Fruit fly (Drosophila melanogaster) whole organism, embryonic: ENCODE results near the gene Sb.

Source experiments
- CG10654 ChIP-seq: fragments of 200-800 bp; sonication (Bioruptor generic); optimal IDR thresholded peaks from 2 replicates; lab custom pipeline; 2016; ENCODE audit warnings: missing biosample characterization, missing genetic modification characterization
- CG10979 ChIP-seq: fragments of 200-800 bp; sonication (Bioruptor generic); optimal IDR thresholded peaks from 2 replicates; lab custom pipeline; 2018; ENCODE audit warnings: missing biosample characterization, mild to moderate bottlenecking, missing genetic modification characterization, moderate library complexity
- CG11093 ChIP-seq: fragments of 200-800 bp; sonication (Bioruptor generic); IDR thresholded peaks from 3 replicates; pipeline ENCODE4 v1.3.6; 2022; ENCODE audit warnings: missing biosample characterization, missing genetic modification characterization
- CG11695 ChIP-seq: fragments of 200-800 bp; sonication (Bioruptor generic); IDR thresholded peaks from 3 replicates; pipeline ENCODE4 v1.3.6; 2022; ENCODE audit warnings: missing biosample characterization, missing genetic modification characterization
- CG12071 ChIP-seq: fragments of 200-800 bp; sonication (Bioruptor generic); optimal IDR thresholded peaks from 3 replicates; lab custom pipeline; 2018; ENCODE audit warnings: missing biosample characterization, mild to moderate bottlenecking, missing genetic modification characterization
- CG12155 ChIP-seq: fragments of 200-800 bp; sonication (Bioruptor generic); optimal IDR thresholded peaks from 3 replicates; lab custom pipeline; 2016; ENCODE audit warnings: missing biosample characterization, missing genetic modification characterization
- CG1529 ChIP-seq: fragments of 200-800 bp; sonication (Bioruptor generic); optimal IDR thresholded peaks from 3 replicates; lab custom pipeline; 2018; ENCODE audit warnings: missing biosample characterization, missing genetic modification characterization
- CG15514 ChIP-seq: fragments of 200-800 bp; sonication (Bioruptor generic); optimal IDR thresholded peaks from 3 replicates; lab custom pipeline; 2017; ENCODE audit warnings: missing biosample characterization, missing genetic modification characterization, mild to moderate bottlenecking, moderate library complexity, missing genetic modification reagents
- CG17361 ChIP-seq: fragments of 200-800 bp; sonication (Bioruptor generic); IDR thresholded peaks from 3 replicates; pipeline ENCODE4 v1.3.6; 2022; ENCODE audit warnings: missing biosample characterization, missing genetic modification characterization
- CG17802 ChIP-seq: fragments of 200-800 bp; sonication (Bioruptor generic); optimal IDR thresholded peaks from 2 replicates; lab custom pipeline; 2018; ENCODE audit warnings: missing biosample characterization, mild to moderate bottlenecking, missing genetic modification characterization, moderate library complexity
- CG18476 ChIP-seq: fragments of 200-800 bp; sonication (Bioruptor generic); optimal IDR thresholded peaks from 2 replicates; lab custom pipeline; 2016; ENCODE audit warnings: missing biosample characterization, mild to moderate bottlenecking, missing genetic modification characterization
- CG2116 ChIP-seq: fragments of 200-800 bp; sonication (Bioruptor generic); optimal IDR thresholded peaks from 3 replicates; lab custom pipeline; 2018; ENCODE audit warnings: missing biosample characterization, mild to moderate bottlenecking, missing genetic modification characterization
- CG2678 ChIP-seq: fragments of 200-800 bp; sonication (Bioruptor generic); optimal IDR thresholded peaks from 3 replicates; lab custom pipeline; 2019; ENCODE audit warnings: missing biosample characterization, mild to moderate bottlenecking, missing genetic modification characterization, moderate library complexity
- CG30403 ChIP-seq: fragments of 200-800 bp; sonication (Bioruptor generic); optimal IDR thresholded peaks from 3 replicates; lab custom pipeline; 2016; ENCODE audit warnings: missing biosample characterization, missing genetic modification characterization
- CG31388 ChIP-seq: fragments of 200-800 bp; sonication (Bioruptor generic); optimal IDR thresholded peaks from 2 replicates; lab custom pipeline; 2016; ENCODE audit warnings: missing biosample characterization, missing genetic modification characterization
- CG3163 ChIP-seq: fragments of 200-800 bp; sonication (Bioruptor generic); optimal IDR thresholded peaks from 3 replicates; lab custom pipeline; 2016; ENCODE audit warnings: missing biosample characterization, missing genetic modification characterization
- CG32767 ChIP-seq: fragments of 200-800 bp; sonication (Bioruptor generic); IDR thresholded peaks from 2 replicates; pipeline ENCODE4 v1.3.6; 2022; ENCODE audit warnings: missing biosample characterization, missing genetic modification characterization
- CG33213 ChIP-seq: fragments of 200-800 bp; sonication (Bioruptor generic); optimal IDR thresholded peaks from 3 replicates; lab custom pipeline; 2016; ENCODE audit warnings: missing biosample characterization, missing genetic modification characterization
- CG3726 ChIP-seq: fragments of 200-800 bp; sonication (Bioruptor generic); IDR thresholded peaks from 3 replicates; pipeline ENCODE4, ENCODE4 v1.3.6; 2022; ENCODE audit warnings: missing biosample characterization, missing genetic modification characterization
- CG4730 ChIP-seq: fragments of 200-800 bp; sonication (Bioruptor generic); IDR thresholded peaks from 2 replicates; pipeline ENCODE4 v1.3.6; 2022; ENCODE audit warnings: missing biosample characterization, missing genetic modification characterization
- CG6689 ChIP-seq: fragments of 200-800 bp; sonication (Bioruptor generic); IDR thresholded peaks from 2 replicates; pipeline ENCODE4 v1.3.6; 2022; ENCODE audit warnings: missing biosample characterization, missing genetic modification characterization
- Doc2 ChIP-seq: fragments of 200-800 bp; sonication (Bioruptor generic); IDR thresholded peaks from 2 replicates; pipeline ENCODE4 v1.3.6; 2022; ENCODE audit warnings: missing biosample characterization, missing genetic modification characterization
- Dref ChIP-seq: fragments of 200-800 bp; sonication (Bioruptor generic); IDR thresholded peaks from 2 replicates; pipeline ENCODE4 v1.3.6; 2022; ENCODE audit warnings: missing biosample characterization, missing genetic modification characterization
- HLH3B ChIP-seq: fragments of 200-800 bp; sonication (Bioruptor generic); IDR thresholded peaks from 2 replicates; pipeline ENCODE4 v1.3.6; 2022; ENCODE audit warnings: missing biosample characterization, missing genetic modification characterization
- HLH54F ChIP-seq: fragments of 200-800 bp; sonication (Bioruptor generic); optimal IDR thresholded peaks from 3 replicates; lab custom pipeline; 2016; ENCODE audit warnings: missing biosample characterization, missing genetic modification characterization
- HmgZ ChIP-seq: fragments of 200-800 bp; sonication (Bioruptor generic); optimal IDR thresholded peaks from 2 replicates; lab custom pipeline; 2018; ENCODE audit warnings: missing biosample characterization, mild to moderate bottlenecking, missing genetic modification characterization
- Hmx ChIP-seq: fragments of 200-800 bp; sonication (Bioruptor generic); optimal IDR thresholded peaks from 2 replicates; lab custom pipeline; 2016; ENCODE audit warnings: missing biosample characterization, missing genetic modification characterization
- Nf-YA ChIP-seq: fragments of 200-800 bp; sonication (Bioruptor generic); IDR thresholded peaks from 2 replicates; pipeline ENCODE4 v1.3.6; 2022; ENCODE audit warnings: missing biosample characterization, missing genetic modification characterization
- Nf-YC ChIP-seq: fragments of 200-800 bp; optimal IDR thresholded peaks from 3 replicates; lab custom pipeline; 2019; ENCODE audit warnings: missing biosample characterization, mild to moderate bottlenecking, missing genetic modification characterization, moderate library complexity
- Ssrp ChIP-seq: fragments of 200-800 bp; sonication (Bioruptor generic); optimal IDR thresholded peaks from 2 replicates; lab custom pipeline; 2018; ENCODE audit warnings: missing biosample characterization, mild to moderate bottlenecking, missing genetic modification characterization, moderate library complexity
- Xbp1 ChIP-seq: fragments of 200-800 bp; sonication (Bioruptor generic); optimal IDR thresholded peaks from 3 replicates; lab custom pipeline; 2016; ENCODE audit warnings: missing biosample characterization, mild to moderate bottlenecking, missing genetic modification characterization
- abd-A ChIP-seq: fragments of 200-800 bp; sonication (Bioruptor generic); optimal IDR thresholded peaks from 3 replicates; lab custom pipeline; 2019; ENCODE audit warnings: missing biosample characterization, mild to moderate bottlenecking, missing genetic modification characterization, moderate library complexity
- crp ChIP-seq, 2 experiments: fragments of 200-800 bp; sonication (Bioruptor generic); optimal IDR thresholded peaks; 2 replicates in 1 of 2; 3 replicates in 1 of 2; lab custom pipeline; 2017; ENCODE audit warnings: missing biosample characterization in 2 of 2, missing genetic modification characterization in 2 of 2, mild to moderate bottlenecking in 1 of 2, moderate library complexity in 1 of 2
- danr ChIP-seq: fragments of 200-800 bp; sonication (Bioruptor generic); IDR thresholded peaks from 2 replicates; pipeline ENCODE4 v1.3.6; 2022; ENCODE audit warnings: missing biosample characterization, missing genetic modification characterization
- ewg ChIP-seq: fragments of 200-800 bp; sonication (Bioruptor generic); optimal IDR thresholded peaks from 3 replicates; lab custom pipeline; 2017; ENCODE audit warnings: mild to moderate bottlenecking, missing biosample characterization, missing genetic modification reagents, missing genetic modification characterization
- gfzf ChIP-seq: fragments of 200-800 bp; sonication (Bioruptor generic); optimal IDR thresholded peaks from 2 replicates; lab custom pipeline; 2016; ENCODE audit warnings: missing biosample characterization, mild to moderate bottlenecking, missing genetic modification characterization, moderate library complexity
- gro ChIP-seq: fragments of 200-800 bp; sonication (Bioruptor generic); optimal IDR thresholded peaks from 2 replicates; lab custom pipeline; 2016; ENCODE audit warnings: missing biosample characterization, missing genetic modification characterization
- mld ChIP-seq: fragments of 200-800 bp; sonication (Bioruptor generic); IDR thresholded peaks from 3 replicates; pipeline ENCODE4 v1.3.6; 2022; ENCODE audit warnings: missing biosample characterization, missing genetic modification characterization; ENCODE audit not compliant: partially characterized antibody
- nmo ChIP-seq: fragments of 200-800 bp; sonication (Bioruptor generic); optimal IDR thresholded peaks from 2 replicates; lab custom pipeline; 2018; ENCODE audit warnings: missing biosample characterization, mild to moderate bottlenecking, missing genetic modification characterization, moderate library complexity
- org-1 ChIP-seq: fragments of 200-800 bp; sonication (Bioruptor generic); optimal IDR thresholded peaks from 2 replicates; lab custom pipeline; 2017; ENCODE audit warnings: missing biosample characterization, missing genetic modification characterization
- pb ChIP-seq: fragments of 200-800 bp; sonication (Bioruptor generic); optimal IDR thresholded peaks from 3 replicates; lab custom pipeline; 2016; ENCODE audit warnings: missing biosample characterization, missing genetic modification characterization
- peb ChIP-seq: fragments of 200-800 bp; sonication (Bioruptor generic); IDR thresholded peaks from 2 replicates; pipeline ENCODE4 v1.3.6; 2022; ENCODE audit warnings: missing biosample characterization, missing genetic modification characterization
- phol ChIP-seq: fragments of 200-800 bp; sonication (Bioruptor generic); optimal IDR thresholded peaks from 3 replicates; lab custom pipeline; 2018; ENCODE audit warnings: missing biosample characterization, mild to moderate bottlenecking, missing genetic modification characterization, moderate library complexity
- row ChIP-seq: fragments of 200-800 bp; sonication (Bioruptor generic); IDR thresholded peaks from 3 replicates; pipeline ENCODE4 v1.3.6; 2022; ENCODE audit warnings: missing biosample characterization, missing genetic modification characterization
- slbo ChIP-seq: fragments of 200-800 bp; sonication (Bioruptor generic); IDR thresholded peaks from 2 replicates; pipeline ENCODE4 v1.3.6; 2022; ENCODE audit warnings: missing biosample characterization, missing genetic modification characterization
- sna ChIP-seq: fragments of 200-800 bp; sonication (Bioruptor generic); IDR thresholded peaks from 2 replicates; pipeline ENCODE4 v1.3.6; 2022; ENCODE audit warnings: missing biosample characterization, missing genetic modification characterization; ENCODE audit not compliant: partially characterized antibody
- sob ChIP-seq: fragments of 200-800 bp; sonication (Bioruptor generic); IDR thresholded peaks from 2 replicates; pipeline ENCODE4 v1.3.6; 2022; ENCODE audit warnings: missing biosample characterization, missing genetic modification characterization
- ttk ChIP-seq: fragments of 200-800 bp; sonication (Bioruptor generic); IDR thresholded peaks from 2 replicates; pipeline ENCODE4 v2.1.2; 2022; ENCODE audit warnings: missing biosample characterization, missing genetic modification characterization
- tup ChIP-seq: fragments of 200-800 bp; sonication (Bioruptor generic); optimal IDR thresholded peaks from 2 replicates; lab custom pipeline; 2016; ENCODE audit warnings: missing biosample characterization, mild to moderate bottlenecking, missing genetic modification characterization, moderate library complexity
- unpg ChIP-seq: fragments of 200-800 bp; sonication (Bioruptor generic); optimal IDR thresholded peaks from 3 replicates; lab custom pipeline; 2018; ENCODE audit warnings: missing biosample characterization, mild to moderate bottlenecking, missing genetic modification characterization, moderate library complexity
- zen2 ChIP-seq: fragments of 200-800 bp; sonication (Bioruptor generic); IDR thresholded peaks from 3 replicates; pipeline ENCODE4 v1.3.6; 2022; ENCODE audit warnings: missing biosample characterization, missing genetic modification characterization; ENCODE audit not compliant: partially characterized antibody
- zfh1 ChIP-seq: fragments of 200-800 bp; sonication (Bioruptor generic); IDR thresholded peaks from 3 replicates; pipeline ENCODE4 v1.3.6; 2022; ENCODE audit warnings: missing biosample characterization, missing genetic modification characterization

The Sb gene

DNA sequence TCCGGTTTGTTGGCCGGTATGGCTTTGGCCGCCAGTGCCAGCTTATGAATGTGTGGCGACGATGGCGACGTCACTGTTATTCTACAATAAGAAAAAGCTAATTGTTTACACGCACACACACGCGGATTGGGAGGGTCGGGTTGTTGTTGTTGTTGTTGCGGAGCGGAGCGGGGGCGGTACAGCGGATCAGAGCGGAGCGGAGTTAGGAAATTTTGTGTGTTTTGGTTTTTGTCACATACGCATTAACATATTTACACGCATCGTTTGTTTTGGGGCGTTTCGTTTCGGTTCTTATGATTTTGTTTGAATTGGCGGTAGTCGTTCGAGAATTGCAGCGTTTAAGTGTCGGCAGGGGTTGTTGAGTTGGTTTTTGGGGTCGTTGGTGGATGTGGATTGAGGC, 46.7 kb upstream of the Sb start (continued):
- TF ChIP-seq Doc2 (GFP tag; lab: Robert Waterston, UW) (no peak), crp (GFP tag; optimal IDR thresholded peaks at IDR 0.05; lab: Kevin White, UChicago) (no peak), CG31388 (no peak), CG10979 (tag; lab: Kevin White, UChicago) (no peak), Ssrp (tag; lab: Kevin White, UChicago) (no peak), CG18476 (GFP tag; lab: Kevin White, UChicago) (no peak), tup (GFP tag; lab: Kevin White, UChicago) (no peak), CG12155 (GFP tag; lab: Kevin White, UChicago) (no peak), unpg (GFP tag; lab: Kevin White, UChicago) (no peak), CG3726 (GFP tag; lab: Robert Waterston, UW) (no peak), CG30403 (GFP tag; lab: Kevin White, UChicago) (no peak), zfh1 (peak; percentile 45; the same call in 1 of the 3 replicates), slbo (GFP tag; lab: Robert Waterston, UW) (no peak), CG17802 (tag; lab: Kevin White, UChicago) (no peak), HLH3B (GFP tag; lab: Robert Waterston, UW) (no peak), CG6689 (no peak), CG11093 (GFP tag; lab: Robert Waterston, UW) (no peak), row (no peak), nmo (GFP tag; lab: Kevin White, UChicago) (no peak), Hmx (GFP tag; lab: Kevin White, UChicago) (no peak), zen2 (GFP tag; lab: Robert Waterston, UW) (no peak), CG2116 (no peak), CG33213 (no peak), CG3163 (GFP tag; lab: Kevin White, UChicago) (no peak), HLH54F (GFP tag; lab: Kevin White, UChicago) (no peak), pb (GFP tag; lab: Kevin White, UChicago) (peak; percentile 9), danr (no peak), CG1529 (no peak), Nf-YA (no peak), mld (GFP tag; lab: Robert Waterston, UW) (no peak), CG32767 (no peak), CG4730 (GFP tag; lab: Robert Waterston, UW) (no peak), Nf-YC (tag; lab: Kevin White, UChicago) (no peak), CG15514 (GFP tag; lab: Kevin White, UChicago) (no peak), CG10654 (GFP tag; lab: Kevin White, UChicago) (no peak), sna (no peak), CG2678 (no peak), peb (GFP tag; lab: Robert Waterston, UW) (no peak), org-1 (GFP tag; lab: Kevin White, UChicago) (peak; percentile 56), HmgZ (no peak), Xbp1 (GFP tag; lab: Kevin White, UChicago) (no peak), Dref (GFP tag; lab: Robert Waterston, UW) (no peak), abd-A (tag; lab: Kevin White, UChicago) (no peak), CG17361 (no peak), CG12071 (GFP tag; lab: Kevin White, UChicago) (no peak), sob (GFP tag; lab: Robert Waterston, UW) (0 out of 2 replicates have a peak, but pooled peaks have one; percentile 27), phol (no peak), gfzf (GFP tag; lab: Kevin White, UChicago) (no peak), CG11695 (peak; percentile 23; the same call in 1 of the 3 replicates), gro (GFP tag; lab: Kevin White, UChicago) (no peak), ttk (GFP tag; lab: Robert Waterston, UW) (no peak), ewg (GFP tag; lab: Kevin White, UChicago) (no peak)
